Worm (Caenorhabditis elegans) whole organism, L4 larva: ENCODE data around the gene C49C3.4.

Source experiments
- D1046.2 ChIP-seq: fragments of 200-800 bp; sonication (Bioruptor generic); IDR thresholded peaks from 2 replicates; pipeline ENCODE4 v1.3.6; 2022; ENCODE audit warnings: missing genetic modification characterization, missing compliant biosample characterization
- F37D6.2 ChIP-seq: sonication (generic microtip); optimal IDR thresholded peaks from 2 replicates; lab custom pipeline; 2016; ENCODE audit warnings: mild to moderate bottlenecking, missing genetic modification characterization, missing compliant biosample characterization
- T26A8.4 ChIP-seq: fragments of 200-800 bp; sonication (Bioruptor generic); IDR thresholded peaks from 2 replicates; pipeline ENCODE4 v1.3.6; 2022; ENCODE audit warnings: missing genetic modification characterization, missing compliant biosample characterization
- Y105C5A.15 ChIP-seq: fragments of 200-800 bp; sonication (Bioruptor generic); IDR thresholded peaks from 2 replicates; pipeline ENCODE4 v1.3.6; 2022; ENCODE audit warnings: missing genetic modification characterization, missing compliant biosample characterization
- ZK337.2 ChIP-seq: fragments of 200-800 bp; sonication (Bioruptor generic); IDR thresholded peaks from 2 replicates; pipeline ENCODE4 v1.3.6; 2022; ENCODE audit warnings: missing genetic modification reagents, missing genetic modification characterization, missing compliant biosample characterization
- ZK546.5 ChIP-seq, 2 experiments: sonication (generic microtip); optimal IDR thresholded peaks; 2 replicates each; lab custom pipeline; 2017; ENCODE audit warnings: missing biosample characterization in 2 of 2, missing genetic modification characterization in 2 of 2
- aly-2 ChIP-seq: sonication (generic microtip); optimal IDR thresholded peaks from 2 replicates; lab custom pipeline; 2018; ENCODE audit warnings: missing biosample characterization, missing genetic modification characterization
- arid-1 ChIP-seq: fragments of 200-800 bp; sonication (Bioruptor generic); conservative IDR thresholded peaks from 2 replicates; pipeline ENCODE4 v1.3.6; 2022; ENCODE audit warnings: missing genetic modification reagents, missing genetic modification characterization, missing compliant biosample characterization
- ceh-28 ChIP-seq: fragments of 150-350 bp; optimal IDR thresholded peaks from 2 replicates; lab custom pipeline; 2014; ENCODE audit warnings: missing biosample characterization, missing genetic modification reagents, missing genetic modification characterization
- ceh-32 ChIP-seq: sonication (generic microtip); optimal IDR thresholded peaks from 2 replicates; lab custom pipeline; 2016; ENCODE audit warnings: mild to moderate bottlenecking, missing genetic modification characterization, missing compliant biosample characterization; ENCODE audit not compliant: poor library complexity
- ceh-62 ChIP-seq: sonication (generic microtip); optimal IDR thresholded peaks from 2 replicates; lab custom pipeline; 2017; ENCODE audit warnings: missing biosample characterization, missing genetic modification characterization
- ceh-82 ChIP-seq: sonication (generic microtip); optimal IDR thresholded peaks from 2 replicates; lab custom pipeline; 2017; ENCODE audit warnings: missing biosample characterization, missing genetic modification characterization
- ces-1 ChIP-seq: fragments of 150-350 bp; sonication (generic microtip); optimal IDR thresholded peaks from 4 replicates; lab custom pipeline; 2014; ENCODE audit warnings: missing biosample characterization, missing genetic modification reagents, missing genetic modification characterization
- daf-12 ChIP-seq: fragments of 150-350 bp; optimal IDR thresholded peaks from 2 replicates; lab custom pipeline; 2014; ENCODE audit warnings: missing biosample characterization, missing genetic modification reagents, missing genetic modification characterization
- daf-16 ChIP-seq, 3 experiments: sonication (generic microtip); optimal IDR thresholded peaks; 2 replicates each; lab custom pipeline; 2016 to 2017; ENCODE audit warnings: missing genetic modification characterization in 3 of 3, missing genetic modification reagents in 3 of 3, mild to moderate bottlenecking in 2 of 3, missing compliant biosample characterization in 2 of 3, missing biosample characterization in 1 of 3, moderate library complexity in 1 of 3
- dmd-8 ChIP-seq: fragments of 200-800 bp; sonication (Bioruptor generic); IDR thresholded peaks from 2 replicates; pipeline ENCODE4 v1.3.6; 2022; ENCODE audit warnings: missing genetic modification characterization, missing compliant biosample characterization
- dmd-9 ChIP-seq: fragments of 200-800 bp; sonication (Bioruptor generic); IDR thresholded peaks from 2 replicates; pipeline ENCODE4 v1.3.6; 2022; ENCODE audit warnings: missing genetic modification reagents, missing genetic modification characterization, missing compliant biosample characterization
- dpl-1 ChIP-seq: fragments of 150-350 bp; optimal IDR thresholded peaks from 2 replicates; lab custom pipeline; 2014; ENCODE audit warnings: missing biosample characterization, missing genetic modification reagents, missing genetic modification characterization
- duxl-1 ChIP-seq: sonication (generic microtip); optimal IDR thresholded peaks from 2 replicates; lab custom pipeline; 2016; ENCODE audit warnings: mild to moderate bottlenecking, missing genetic modification characterization, moderate library complexity, missing compliant biosample characterization; ENCODE audit not compliant: poor library complexity
- dve-1 ChIP-seq: sonication (generic microtip); optimal IDR thresholded peaks from 2 replicates; lab custom pipeline; 2017; ENCODE audit warnings: antibody characterized with exemption, mild to moderate bottlenecking, missing genetic modification characterization, missing compliant biosample characterization; ENCODE audit not compliant: insufficient read depth
- egl-43 ChIP-seq: fragments of 200-800 bp; sonication (Bioruptor generic); IDR thresholded peaks from 2 replicates; pipeline ENCODE4 v1.3.6; 2022; ENCODE audit warnings: missing genetic modification reagents, missing genetic modification characterization, missing compliant biosample characterization
- gei-8 ChIP-seq: fragments of 200-800 bp; sonication (Bioruptor generic); optimal IDR thresholded peaks from 2 replicates; lab custom pipeline; 2018; ENCODE audit warnings: mild to moderate bottlenecking, missing genetic modification characterization, missing compliant biosample characterization
- hlh-11 ChIP-seq: fragments of 200-800 bp; sonication (Bioruptor generic); optimal IDR thresholded peaks from 2 replicates; lab custom pipeline; 2018; ENCODE audit warnings: mild to moderate bottlenecking, missing genetic modification characterization, missing compliant biosample characterization
- hlh-30 ChIP-seq: sonication (generic microtip); optimal IDR thresholded peaks from 2 replicates; lab custom pipeline; 2017; ENCODE audit warnings: antibody characterized with exemption, mild to moderate bottlenecking, missing genetic modification characterization, missing compliant biosample characterization; ENCODE audit not compliant: insufficient read depth
- lin-1 ChIP-seq: fragments of 200-800 bp; sonication (Bioruptor generic); IDR thresholded peaks from 2 replicates; pipeline ENCODE4 v1.3.6; 2022; ENCODE audit warnings: missing genetic modification reagents, missing genetic modification characterization, missing compliant biosample characterization
- lin-13 ChIP-seq: fragments of 150-350 bp; optimal IDR thresholded peaks from 2 replicates; lab custom pipeline; 2014; ENCODE audit warnings: missing biosample characterization, missing genetic modification reagents, missing genetic modification characterization
- lin-38 ChIP-seq: fragments of 200-800 bp; sonication (Bioruptor generic); IDR thresholded peaks from 2 replicates; pipeline ENCODE4 v1.3.6; 2022; ENCODE audit warnings: missing genetic modification reagents, missing genetic modification characterization, missing compliant biosample characterization
- madf-5 ChIP-seq, 2 experiments: fragments of 200-800 bp; sonication (Bioruptor generic); IDR thresholded peaks; 2 replicates each; pipeline ENCODE4 v1.3.6; 2022; ENCODE audit warnings: missing compliant biosample characterization in 2 of 2, missing genetic modification characterization in 2 of 2
- madf-9 ChIP-seq: fragments of 200-800 bp; sonication (Bioruptor generic); conservative IDR thresholded peaks from 2 replicates; pipeline ENCODE4 v1.3.6; 2022; ENCODE audit warnings: missing genetic modification reagents, missing genetic modification characterization, missing compliant biosample characterization
- mdt-29 ChIP-seq: fragments of 200-800 bp; sonication (Bioruptor generic); IDR thresholded peaks from 2 replicates; pipeline ENCODE4 v1.3.6; 2022; ENCODE audit warnings: missing genetic modification reagents, missing genetic modification characterization, missing compliant biosample characterization
- mxl-3 ChIP-seq: fragments of 200-800 bp; sonication (Bioruptor generic); optimal IDR thresholded peaks from 2 replicates; lab custom pipeline; 2018; ENCODE audit warnings: mild to moderate bottlenecking, missing genetic modification characterization, missing compliant biosample characterization
- nhr-25 ChIP-seq: sonication (generic microtip); optimal IDR thresholded peaks from 2 replicates; lab custom pipeline; 2017; ENCODE audit warnings: missing genetic modification characterization, mild to moderate bottlenecking, missing compliant biosample characterization, antibody characterized with exemption, moderate library complexity, borderline replicate concordance; ENCODE audit not compliant: insufficient read depth
- nhr-28 ChIP-seq: fragments of 150-350 bp; optimal IDR thresholded peaks from 2 replicates; lab custom pipeline; 2014; ENCODE audit warnings: missing biosample characterization, missing genetic modification characterization
- nhr-41 ChIP-seq: fragments of 200-800 bp; sonication (Bioruptor generic); IDR thresholded peaks from 2 replicates; pipeline ENCODE4 v1.3.6; 2022; ENCODE audit warnings: missing genetic modification reagents, missing genetic modification characterization, missing compliant biosample characterization
- nhr-6 ChIP-seq: fragments of 150-350 bp; optimal IDR thresholded peaks from 2 replicates; lab custom pipeline; 2014; ENCODE audit warnings: missing biosample characterization, missing genetic modification characterization
- nhr-77 ChIP-seq: fragments of 150-350 bp; optimal IDR thresholded peaks from 2 replicates; lab custom pipeline; 2014; ENCODE audit warnings: missing biosample characterization, missing genetic modification characterization
- pha-4 ChIP-seq, 2 experiments: fragments of 150-350 bp in 1 of 2; fragments of 200-800 bp in 1 of 2; sonication (Bioruptor generic) in 1 of 2; IDR thresholded peaks in 1 of 2; optimal IDR thresholded peaks in 1 of 2; 2 replicates each; pipeline versions ENCODE4 v1.3.6 to Lab custom; 2014 to 2022; ENCODE audit warnings: missing genetic modification characterization in 2 of 2, missing genetic modification reagents in 2 of 2, missing biosample characterization in 1 of 2, missing compliant biosample characterization in 1 of 2
- php-3 ChIP-seq: fragments of 200-800 bp; sonication (Bioruptor generic); IDR thresholded peaks from 2 replicates; pipeline ENCODE4 v1.3.6; 2022; ENCODE audit warnings: missing genetic modification reagents, missing genetic modification characterization, missing compliant biosample characterization
- pqm-1 ChIP-seq: sonication (generic microtip); optimal IDR thresholded peaks from 2 replicates; lab custom pipeline; 2017; ENCODE audit warnings: missing biosample characterization, missing genetic modification characterization
- sdz-12 ChIP-seq: fragments of 200-800 bp; sonication (Bioruptor generic); optimal IDR thresholded peaks from 2 replicates; lab custom pipeline; 2018; ENCODE audit warnings: mild to moderate bottlenecking, missing genetic modification characterization, missing compliant biosample characterization
- skn-1 ChIP-seq: fragments of 150-350 bp; optimal IDR thresholded peaks from 2 replicates; lab custom pipeline; 2014; ENCODE audit warnings: missing biosample characterization, missing genetic modification characterization
- snpc-1.2 ChIP-seq: fragments of 200-800 bp; sonication (Bioruptor generic); IDR thresholded peaks from 2 replicates; pipeline ENCODE4 v1.3.6; 2022; ENCODE audit warnings: missing genetic modification reagents, missing genetic modification characterization, missing compliant biosample characterization
- spr-1 ChIP-seq: sonication (generic microtip); optimal IDR thresholded peaks from 2 replicates; lab custom pipeline; 2016; ENCODE audit warnings: mild to moderate bottlenecking, missing genetic modification characterization, missing compliant biosample characterization
- tra-1 ChIP-seq: fragments of 200-800 bp; sonication (Bioruptor generic); IDR thresholded peaks from 2 replicates; pipeline ENCODE4 v1.3.6; 2022; ENCODE audit warnings: missing genetic modification reagents, missing genetic modification characterization, missing compliant biosample characterization
- unc-39 ChIP-seq: sonication (generic microtip); optimal IDR thresholded peaks from 2 replicates; lab custom pipeline; 2017; ENCODE audit warnings: missing biosample characterization, missing genetic modification characterization
- zag-1 ChIP-seq: fragments of 150-350 bp; optimal IDR thresholded peaks from 2 replicates; lab custom pipeline; 2014; ENCODE audit warnings: missing biosample characterization, missing genetic modification characterization
- zfp-3 ChIP-seq: fragments of 200-800 bp; sonication (Bioruptor generic); conservative IDR thresholded peaks from 2 replicates; pipeline ENCODE4 v1.3.6; 2022; ENCODE audit warnings: missing genetic modification reagents, missing genetic modification characterization, missing compliant biosample characterization
- zip-2 ChIP-seq: fragments of 150-350 bp; optimal IDR thresholded peaks from 2 replicates; lab custom pipeline; 2014; ENCODE audit warnings: missing biosample characterization, missing genetic modification characterization
- ztf-7 ChIP-seq: fragments of 150-350 bp; optimal IDR thresholded peaks from 2 replicates; lab custom pipeline; 2014; ENCODE audit warnings: missing biosample characterization, missing genetic modification characterization

C49C3.4 gene

ce11 chrIV:17277459-17278173 is 43.0 kb upstream of the C49C3.4 start:
- 0 out of 2 replicates have a peak, but pooled peaks have one; percentile 37 for TF ChIP-seq Y105C5A.15
- TF ChIP-seq madf-5 (GFP tag; IDR thresholded peaks at IDR 0.05; lab: Robert Waterston, UW), result 0 out of 4 replicates have a peak, but pooled peaks of 1 of the 2 experiments have one; percentile 69
- peak; percentile 21 for TF ChIP-seq skn-1 (tag; lab: Kevin White, UChicago)
- no peak for TF ChIP-seq D1046.2 (GFP tag; lab: Robert Waterston, UW)
- TF ChIP-seq daf-16 (GFP tag; optimal IDR thresholded peaks at IDR 0.05; lab: Kevin White, UChicago), result peak in 1 of 2 experiments; percentile 29
- TF ChIP-seq daf-16 (tag; optimal IDR thresholded peaks at IDR 0.05; lab: Kevin White, UChicago), result peak; percentile 74
- no peak for TF ChIP-seq lin-1
- TF ChIP-seq nhr-41, result no peak
- no peak for TF ChIP-seq ZK546.5 (tag; optimal IDR thresholded peaks at IDR 0.05; lab: Kevin White, UChicago)
- no peak for TF ChIP-seq ZK337.2
- TF ChIP-seq nhr-25, result no peak
- TF ChIP-seq snpc-1.2 (GFP tag; lab: Robert Waterston, UW), result peak; percentile 65; the same call in 1 of the 2 replicates
- no peak for TF ChIP-seq spr-1 (tag; lab: Kevin White, UChicago)
- TF ChIP-seq dmd-8, result no peak
- no peak for TF ChIP-seq dmd-9
- TF ChIP-seq mdt-29 (GFP tag; lab: Robert Waterston, UW), result 0 out of 2 replicates have a peak, but pooled peaks have one; percentile 54
- no peak for TF ChIP-seq lin-38 (GFP tag; lab: Robert Waterston, UW)
- TF ChIP-seq gei-8 (GFP tag; lab: Kevin White, UChicago), result no peak
- no peak for TF ChIP-seq ztf-7
- TF ChIP-seq hlh-30 (tag; lab: Kevin White, UChicago), result peak; percentile 12
- TF ChIP-seq duxl-1 (tag; lab: Kevin White, UChicago), result no peak
- TF ChIP-seq unc-39 (tag; lab: Kevin White, UChicago), result no peak
- TF ChIP-seq nhr-77 (tag; lab: Kevin White, UChicago), result no peak
- 0 out of 2 replicates have a peak, but pooled peaks have one; percentile 6 for TF ChIP-seq T26A8.4
- TF ChIP-seq php-3 (GFP tag; lab: Robert Waterston, UW), result no peak; the same call in 1 of the 2 replicates
- no peak for TF ChIP-seq madf-9 (GFP tag; lab: Robert Waterston, UW)
- TF ChIP-seq zag-1, result no peak
- TF ChIP-seq tra-1 (GFP tag; lab: Robert Waterston, UW), result no peak
- TF ChIP-seq dpl-1 (GFP tag; lab: Kevin White, UChicago), result no peak
- TF ChIP-seq ceh-62, result no peak
- no peak for TF ChIP-seq aly-2 (tag; lab: Kevin White, UChicago)
- TF ChIP-seq nhr-6 (tag; lab: Kevin White, UChicago), result no peak
- TF ChIP-seq ces-1, result no peak
- no peak for TF ChIP-seq zip-2 (tag; lab: Kevin White, UChicago)
- no peak for TF ChIP-seq mxl-3 (GFP tag; lab: Kevin White, UChicago)
- no peak for TF ChIP-seq pqm-1 (tag; lab: Kevin White, UChicago)
- no peak for TF ChIP-seq daf-12 (tag; lab: Kevin White, UChicago)
- TF ChIP-seq ceh-28 (tag; lab: Kevin White, UChicago), result no peak

ce11 chrIV:17278363-17278762 is 42.2 kb upstream of the C49C3.4 start:
- peak; percentile 63 for TF ChIP-seq ztf-7
- peak; percentile 93 for TF ChIP-seq pha-4 (GFP tag; IDR thresholded peaks at IDR 0.05; lab: Robert Waterston, UW)
- TF ChIP-seq pha-4 (tag; optimal IDR thresholded peaks at IDR 0.05; lab: Kevin White, UChicago), result peak; percentile 46
- TF ChIP-seq lin-13, result peak; percentile 93
- TF ChIP-seq zfp-3, result peak; percentile 98
- TF ChIP-seq egl-43 (GFP tag; lab: Robert Waterston, UW), result peak; percentile 94
- TF ChIP-seq dpl-1 (GFP tag; lab: Kevin White, UChicago), result peak; percentile 82
- TF ChIP-seq F37D6.2 (tag; lab: Kevin White, UChicago), result peak; percentile 95
- TF ChIP-seq mxl-3 (GFP tag; lab: Kevin White, UChicago), result peak; percentile 32
- peak; percentile 96 for TF ChIP-seq sdz-12 (GFP tag; lab: Kevin White, UChicago)
- TF ChIP-seq pqm-1 (tag; lab: Kevin White, UChicago), result peak; percentile 36
- TF ChIP-seq ceh-32 (tag; lab: Kevin White, UChicago), result peak; percentile 32
- no peak for TF ChIP-seq ceh-82 (tag; lab: Kevin White, UChicago)
- peak; percentile 98 for TF ChIP-seq dve-1 (tag; lab: Kevin White, UChicago)
- peak; percentile 88 for TF ChIP-seq zip-2 (tag; lab: Kevin White, UChicago)
- TF ChIP-seq nhr-28, result peak; percentile 92
- peak; percentile 75 for TF ChIP-seq arid-1 (GFP tag; lab: Robert Waterston, UW)
- TF ChIP-seq hlh-11 (tag; lab: Kevin White, UChicago), result peak; percentile 97
